Worm (Caenorhabditis elegans) whole organism, midembryonic: Measurements from ENCODE around the gene sago-1.

Experiments used
- T22C8.4 ChIP-seq: fragments of 200-800 bp; sonication (Bioruptor generic); IDR thresholded peaks from 2 replicates; pipeline ENCODE4 v1.3.6; 2022; ENCODE audit warnings: missing genetic modification characterization, missing compliant biosample characterization
- flt-1 ChIP-seq: fragments of 200-800 bp; sonication (Bioruptor generic); IDR thresholded peaks from 2 replicates; pipeline ENCODE4 v1.3.6; 2022; ENCODE audit warnings: missing genetic modification characterization, missing compliant biosample characterization

- TF ChIP-seq flt-1 (GFP tag; lab: Robert Waterston, UW), result no peak
- TF ChIP-seq T22C8.4 (GFP tag; lab: Robert Waterston, UW), result no peak
Observed at ce11 chrV:6346906-6347305, 43.3 kb downstream of the sago-1 start.
